Worm (Caenorhabditis elegans): Measurements from ENCODE around the gene T24D5.4.

T24D5.4 gene

ce11 chrX:12632657-12633056 lies 35.7 kb downstream of the T24D5.4 start:
- TF ChIP-seq B0261.1 (tag; optimal IDR thresholded peaks at IDR 0.05) = no peak
- TF ChIP-seq dpff-1 (tag; optimal IDR thresholded peaks at IDR 0.05) = no peak
- TF ChIP-seq ztf-25 (GFP tag; IDR thresholded peaks at IDR 0.05) = no peak
- no peak for TF ChIP-seq mel-28 (tag; optimal IDR thresholded peaks at IDR 0.05; ENCODE audit: borderline replicate concordance)
- no peak for TF ChIP-seq let-607 (tag; optimal IDR thresholded peaks at IDR 0.05)
- no peak for TF ChIP-seq D2030.7 (GFP tag; IDR thresholded peaks at IDR 0.05)
- TF ChIP-seq nhr-27 (tag; optimal IDR thresholded peaks at IDR 0.05) = no peak
- TF ChIP-seq madf-3 (GFP tag; IDR thresholded peaks at IDR 0.05) = no peak
- no peak for TF ChIP-seq bed-1 (GFP tag; IDR thresholded peaks at IDR 0.05)
- no peak for TF ChIP-seq lin-40 (tag; optimal IDR thresholded peaks at IDR 0.05)
- TF ChIP-seq die-1 (tag; optimal IDR thresholded peaks at IDR 0.05) = no peak
- TF ChIP-seq nhr-179 (tag; optimal IDR thresholded peaks at IDR 0.05) = no peak
- TF ChIP-seq K12H6.12 (tag; optimal IDR thresholded peaks at IDR 0.05) = no peak
- no peak for TF ChIP-seq C06A6.2 (GFP tag; conservative IDR thresholded peaks at IDR 0.05)
- TF ChIP-seq ceh-27 (GFP tag; optimal IDR thresholded peaks at IDR 0.05) = no peak
- TF ChIP-seq tlf-1 (GFP tag; optimal IDR thresholded peaks at IDR 0.05) = no peak
- TF ChIP-seq Y67H2A.10 (GFP tag; conservative IDR thresholded peaks at IDR 0.05) = no peak
- TF ChIP-seq F10E7.11 (tag; optimal IDR thresholded peaks at IDR 0.05) = no peak
- no peak for TF ChIP-seq ztf-6 (GFP tag; IDR thresholded peaks at IDR 0.05)
- TF ChIP-seq ZK185.1 (tag; optimal IDR thresholded peaks at IDR 0.05; ENCODE audit: poor library complexity, severe bottlenecking) = no peak

- TF ChIP-seq lag-1 (GFP tag; IDR thresholded peaks at IDR 0.05) (no peak), dox-1 (GFP tag; IDR thresholded peaks at IDR 0.05) (0 out of 2 replicates have a peak, but pooled peaks have one; percentile 24), nhr-80 (tag; optimal IDR thresholded peaks at IDR 0.05) (peak; percentile 66)
These were observed 37.0 kb downstream of the T24D5.4 start, which contains the start of gene ivns-1 for ce11 chrX:12633862-12634404. ivns-1 (minus strand) TSS chrX:12634354.

ce11 chrX:12635010-12635409 lies 38.0 kb downstream of the T24D5.4 start:
- TF ChIP-seq madf-8 (GFP tag; conservative IDR thresholded peaks at IDR 0.05) = no peak
- TF ChIP-seq aptf-3 (GFP tag; IDR thresholded peaks at IDR 0.05) = no peak
- peak; percentile 84 for TF ChIP-seq nhr-80 (tag; optimal IDR thresholded peaks at IDR 0.05)
- TF ChIP-seq ekl-4 (GFP tag; IDR thresholded peaks at IDR 0.05) = no peak
- no peak for TF ChIP-seq chd-7 (tag; optimal IDR thresholded peaks at IDR 0.05)
- no peak for TF ChIP-seq nhr-90 (tag; optimal IDR thresholded peaks at IDR 0.05)
- no peak for TF ChIP-seq unc-130 (GFP tag; optimal IDR thresholded peaks at IDR 0.05)
- no peak for TF ChIP-seq efl-1 (GFP tag; optimal IDR thresholded peaks at IDR 0.05)
- peak; percentile 78 for TF ChIP-seq mcd-1 (GFP tag; IDR thresholded peaks at IDR 0.05)
- TF ChIP-seq F10E7.11 (tag; optimal IDR thresholded peaks at IDR 0.05) = no peak
- TF ChIP-seq zfh-2 (GFP tag; conservative IDR thresholded peaks at IDR 0.05) = no peak
- TF ChIP-seq ceh-100 (GFP tag; IDR thresholded peaks at IDR 0.05) = no peak
- TF ChIP-seq snpc-1.3 (tag; optimal IDR thresholded peaks at IDR 0.05; ENCODE audit: insufficient read depth) = no peak
- no peak for TF ChIP-seq lsy-27 (tag; optimal IDR thresholded peaks at IDR 0.05; ENCODE audit: borderline replicate concordance, insufficient read depth)
- TF ChIP-seq snpc-4 (GFP tag; optimal IDR thresholded peaks at IDR 0.05) = no peak
- no peak for TF ChIP-seq snpc-4 (tag; optimal IDR thresholded peaks at IDR 0.05)
- TF ChIP-seq lsl-1 (GFP tag; optimal IDR thresholded peaks at IDR 0.05) = no peak
- TF ChIP-seq dpff-1 (tag; optimal IDR thresholded peaks at IDR 0.05) = no peak
- TF ChIP-seq F39B2.1 (GFP tag; IDR thresholded peaks at IDR 0.05) = no peak
- TF ChIP-seq zim-3 (tag; optimal IDR thresholded peaks at IDR 0.05) = no peak
- no peak for TF ChIP-seq F57C9.4 (tag; optimal IDR thresholded peaks at IDR 0.05)
- no peak for TF ChIP-seq cebp-1 (GFP tag; IDR thresholded peaks at IDR 0.05)
- peak; percentile 43 for TF ChIP-seq cebp-1 (tag; optimal IDR thresholded peaks at IDR 0.05)
- no peak for TF ChIP-seq Y95B8A.8 (GFP tag; IDR thresholded peaks at IDR 0.05)
- no peak for TF ChIP-seq nhr-179 (tag; optimal IDR thresholded peaks at IDR 0.05)
- TF ChIP-seq rcor-1 (GFP tag; IDR thresholded peaks at IDR 0.05) = no peak
- peak; percentile 35 for TF ChIP-seq lin-40 (tag; optimal IDR thresholded peaks at IDR 0.05)
- no peak for TF ChIP-seq B0336.3 (GFP tag; IDR thresholded peaks at IDR 0.05)
